Worm (Caenorhabditis elegans) whole organism, young adult: ENCODE measurements around the gene tni-1.

ENCODE experiments used
- B0261.1 ChIP-seq: sonication (generic microtip); optimal IDR thresholded peaks from 2 replicates; lab custom pipeline; 2016; ENCODE audit warnings: mild to moderate bottlenecking, missing genetic modification characterization, moderate library complexity, missing compliant biosample characterization
- F57A8.1 ChIP-seq: fragments of 200-800 bp; sonication (Bioruptor generic); optimal IDR thresholded peaks from 2 replicates; lab custom pipeline; 2018; ENCODE audit warnings: mild to moderate bottlenecking, missing genetic modification characterization, moderate library complexity, missing compliant biosample characterization
- attf-5 ChIP-seq: fragments of 200-800 bp; sonication (Bioruptor generic); optimal IDR thresholded peaks from 2 replicates; lab custom pipeline; 2018; ENCODE audit warnings: mild to moderate bottlenecking, missing genetic modification characterization, missing compliant biosample characterization
- nfyb-1 ChIP-seq: fragments of 200-800 bp; sonication (Bioruptor generic); IDR thresholded peaks from 2 replicates; pipeline ENCODE4 v1.3.6; 2022; ENCODE audit warnings: missing genetic modification reagents, missing genetic modification characterization, missing compliant biosample characterization
- unc-130 ChIP-seq: sonication (generic microtip); optimal IDR thresholded peaks from 2 replicates; lab custom pipeline; 2016; ENCODE audit warnings: missing genetic modification reagents, missing genetic modification characterization, missing compliant biosample characterization

- TF ChIP-seq attf-5 (no peak), nfyb-1 (GFP tag; lab: Robert Waterston, UW) (no peak), unc-130 (GFP tag; lab: Kevin White, UChicago) (no peak), F57A8.1 (GFP tag; lab: Kevin White, UChicago) (no peak), B0261.1 (tag; lab: Kevin White, UChicago) (no peak)
Measured at ce11 chrX:11368417-11368816, 8.9 kb downstream of the tni-1 start, which contains the start of gene ttyh-1.
